Fruit fly (Drosophila melanogaster) whole organism, wandering third instar larva: ENCODE results near the gene Sema1a.

Experiments used
- Abd-B ChIP-seq: fragments of >200 bp; optimal IDR thresholded peaks from 2 replicates; lab custom pipeline; 2017; ENCODE audit warnings: missing biosample characterization, missing genetic modification characterization
- CG32264 ChIP-seq: fragments of 200-800 bp; sonication (Bioruptor generic); optimal IDR thresholded peaks from 2 replicates; lab custom pipeline; 2016; ENCODE audit warnings: missing biosample characterization, missing genetic modification characterization
- CG9705 ChIP-seq: fragments of 200-800 bp; sonication (Bioruptor generic); optimal IDR thresholded peaks from 2 replicates; lab custom pipeline; 2018; ENCODE audit warnings: missing biosample characterization, mild to moderate bottlenecking, missing genetic modification characterization
- CrebA ChIP-seq: fragments of 200-800 bp; sonication (Bioruptor generic); optimal IDR thresholded peaks from 2 replicates; lab custom pipeline; 2016; ENCODE audit warnings: missing biosample characterization, mild to moderate bottlenecking, missing genetic modification characterization, borderline replicate concordance
- Dfd ChIP-seq: fragments of >200 bp; optimal IDR thresholded peaks from 2 replicates; lab custom pipeline; 2017; ENCODE audit warnings: missing biosample characterization, missing genetic modification characterization
- Dif ChIP-seq: fragments of 200-275, 200-300 bp; sonication (Bioruptor generic); optimal IDR thresholded peaks from 2 replicates; lab custom pipeline; 2018; ENCODE audit warnings: missing biosample characterization, missing genetic modification characterization; ENCODE audit not compliant: partially characterized antibody
- GATAd ChIP-seq: sonication (Bioruptor generic); optimal IDR thresholded peaks from 2 replicates; lab custom pipeline; 2016; ENCODE audit warnings: missing biosample characterization, missing genetic modification characterization
- HLH106 ChIP-seq: fragments of 200-800 bp; optimal IDR thresholded peaks from 3 replicates; lab custom pipeline; 2019; ENCODE audit warnings: missing biosample characterization, mild to moderate bottlenecking, missing genetic modification characterization, moderate library complexity
- Hnf4 ChIP-seq: fragments of 200-800 bp; sonication (Bioruptor generic); optimal IDR thresholded peaks from 2 replicates; lab custom pipeline; 2016; ENCODE audit warnings: missing biosample characterization, mild to moderate bottlenecking, missing genetic modification characterization
- Hr78 ChIP-seq: fragments of >200 bp; optimal IDR thresholded peaks from 2 replicates; lab custom pipeline; 2017; ENCODE audit warnings: missing biosample characterization, missing genetic modification characterization
- Hr83 ChIP-seq: fragments of 200-300 bp; sonication (Bioruptor generic); optimal IDR thresholded peaks from 2 replicates; lab custom pipeline; 2016; ENCODE audit warnings: missing biosample characterization, mild to moderate bottlenecking, missing genetic modification characterization, moderate library complexity; ENCODE audit not compliant: poor library complexity, severe bottlenecking
- Jra ChIP-seq: sonication (Bioruptor generic); optimal IDR thresholded peaks from 2 replicates; lab custom pipeline; 2016; ENCODE audit warnings: missing biosample characterization, missing genetic modification characterization
- Mio ChIP-seq: sonication (Bioruptor generic); optimal IDR thresholded peaks from 2 replicates; lab custom pipeline; 2016; ENCODE audit warnings: missing biosample characterization, missing genetic modification characterization
- Myc ChIP-seq: fragments of >200 bp; optimal IDR thresholded peaks from 2 replicates; lab custom pipeline; 2017
- N ChIP-seq: fragments of >200 bp; optimal IDR thresholded peaks from 2 replicates; lab custom pipeline; 2018; ENCODE audit warnings: missing biosample characterization, missing external identifiers, missing genetic modification characterization
- OdsH ChIP-seq: fragments of 200-800 bp; sonication (Bioruptor generic); optimal IDR thresholded peaks from 2 replicates; lab custom pipeline; 2016; ENCODE audit warnings: missing biosample characterization, mild to moderate bottlenecking, missing genetic modification characterization
- Rel ChIP-seq, 2 experiments: fragments of 200-800 bp; sonication (Bioruptor generic) in 1 of 2; optimal IDR thresholded peaks; 2 replicates in 1 of 2; 3 replicates in 1 of 2; lab custom pipeline; 2016 to 2019; ENCODE audit warnings: mild to moderate bottlenecking in 2 of 2, missing biosample characterization in 2 of 2, missing genetic modification characterization in 2 of 2, moderate library complexity in 1 of 2
- Sp1 ChIP-seq: fragments of 200-800 bp; sonication (Bioruptor generic); optimal IDR thresholded peaks from 3 replicates; lab custom pipeline; 2019; ENCODE audit warnings: missing biosample characterization, mild to moderate bottlenecking, missing genetic modification characterization, moderate library complexity
- Vsx2 ChIP-seq: fragments of 200-300, 225-300 bp; sonication (Bioruptor generic); optimal IDR thresholded peaks from 2 replicates; lab custom pipeline; 2018; ENCODE audit warnings: missing biosample characterization, missing genetic modification characterization; ENCODE audit not compliant: partially characterized antibody
- br ChIP-seq: fragments of 200-800 bp; sonication (Bioruptor generic); optimal IDR thresholded peaks from 2 replicates; lab custom pipeline; 2016; ENCODE audit warnings: missing biosample characterization, missing genetic modification characterization
- brk ChIP-seq: fragments of 200-800 bp; sonication (Bioruptor generic); optimal IDR thresholded peaks from 2 replicates; lab custom pipeline; 2016; ENCODE audit warnings: missing biosample characterization, mild to moderate bottlenecking, missing genetic modification characterization
- dl ChIP-seq, 2 experiments: fragments of 175-275, 200-275 bp in 1 of 2; fragments of 200-275 bp in 1 of 2; sonication (Bioruptor generic); optimal IDR thresholded peaks; lab custom pipeline; 2018; ENCODE audit warnings: mild to moderate bottlenecking in 2 of 2, missing biosample characterization in 2 of 2, missing genetic modification characterization in 2 of 2, moderate library complexity in 2 of 2; ENCODE audit not compliant: partially characterized antibody in 2 of 2, insufficient read depth in 1 of 2
- dmrt93B ChIP-seq: fragments of 200-800 bp; sonication (Bioruptor generic); optimal IDR thresholded peaks from 2 replicates; lab custom pipeline; 2018; ENCODE audit warnings: missing biosample characterization, mild to moderate bottlenecking, missing genetic modification characterization
- dsf ChIP-seq: sonication (Bioruptor generic); optimal IDR thresholded peaks from 2 replicates; lab custom pipeline; 2016; ENCODE audit warnings: missing biosample characterization, missing genetic modification characterization, borderline replicate concordance
- ey ChIP-seq: fragments of 200-800 bp; sonication (Bioruptor generic); optimal IDR thresholded peaks from 2 replicates; lab custom pipeline; 2016; ENCODE audit warnings: missing biosample characterization, missing genetic modification characterization
- foxo ChIP-seq, 2 experiments: fragments of 200-800 bp; sonication (Bioruptor generic); optimal IDR thresholded peaks; 2 replicates in 1 of 2; 3 replicates in 1 of 2; lab custom pipeline; 2016 to 2017; ENCODE audit warnings: missing biosample characterization in 2 of 2, missing genetic modification characterization in 2 of 2
- fru ChIP-seq: fragments of 200-800 bp; sonication (Bioruptor generic); optimal IDR thresholded peaks from 3 replicates; lab custom pipeline; 2016; ENCODE audit warnings: missing biosample characterization, mild to moderate bottlenecking, missing genetic modification characterization
- h ChIP-seq: fragments of 200-800 bp; sonication (Bioruptor generic); optimal IDR thresholded peaks from 3 replicates; lab custom pipeline; 2016; ENCODE audit warnings: missing biosample characterization, mild to moderate bottlenecking, missing genetic modification characterization
- jim ChIP-seq: fragments of 175-275, 200-325 bp; sonication (Bioruptor generic); optimal IDR thresholded peaks from 2 replicates; lab custom pipeline; 2016; ENCODE audit warnings: missing biosample characterization, mild to moderate bottlenecking, missing genetic modification characterization
- lola ChIP-seq: fragments of >200 bp; optimal IDR thresholded peaks from 2 replicates; lab custom pipeline; 2017; ENCODE audit warnings: missing biosample characterization, missing genetic modification characterization
- pan ChIP-seq: fragments of >200 bp; optimal IDR thresholded peaks from 2 replicates; lab custom pipeline; 2017
- psq ChIP-seq: fragments of 200-800 bp; sonication (Bioruptor generic); optimal IDR thresholded peaks from 3 replicates; lab custom pipeline; 2017; ENCODE audit warnings: missing biosample characterization, mild to moderate bottlenecking, missing genetic modification characterization, moderate library complexity
- rgr ChIP-seq: fragments of 200-800 bp; sonication (Bioruptor generic); optimal IDR thresholded peaks from 3 replicates; lab custom pipeline; 2016; ENCODE audit warnings: missing biosample characterization, mild to moderate bottlenecking, missing genetic modification characterization
- sage ChIP-seq: fragments of 200-800 bp; sonication (Bioruptor generic); optimal IDR thresholded peaks from 2 replicates; lab custom pipeline; 2016; ENCODE audit warnings: missing biosample characterization, mild to moderate bottlenecking, missing genetic modification characterization
- sv ChIP-seq: fragments of 200-800 bp; sonication (Bioruptor generic); optimal IDR thresholded peaks from 3 replicates; lab custom pipeline; 2016; ENCODE audit warnings: missing biosample characterization, missing genetic modification characterization
- tai ChIP-seq: sonication (Bioruptor generic); optimal IDR thresholded peaks from 2 replicates; lab custom pipeline; 2016; ENCODE audit warnings: missing biosample characterization, missing genetic modification characterization
- usp ChIP-seq: fragments of >200 bp; optimal IDR thresholded peaks from 2 replicates; lab custom pipeline; 2017; ENCODE audit warnings: missing biosample characterization, missing genetic modification characterization
- woc ChIP-seq: sonication (Bioruptor generic); optimal IDR thresholded peaks from 2 replicates; lab custom pipeline; 2016; ENCODE audit warnings: missing biosample characterization, mild to moderate bottlenecking, missing genetic modification characterization

Sema1a gene

DNA sequence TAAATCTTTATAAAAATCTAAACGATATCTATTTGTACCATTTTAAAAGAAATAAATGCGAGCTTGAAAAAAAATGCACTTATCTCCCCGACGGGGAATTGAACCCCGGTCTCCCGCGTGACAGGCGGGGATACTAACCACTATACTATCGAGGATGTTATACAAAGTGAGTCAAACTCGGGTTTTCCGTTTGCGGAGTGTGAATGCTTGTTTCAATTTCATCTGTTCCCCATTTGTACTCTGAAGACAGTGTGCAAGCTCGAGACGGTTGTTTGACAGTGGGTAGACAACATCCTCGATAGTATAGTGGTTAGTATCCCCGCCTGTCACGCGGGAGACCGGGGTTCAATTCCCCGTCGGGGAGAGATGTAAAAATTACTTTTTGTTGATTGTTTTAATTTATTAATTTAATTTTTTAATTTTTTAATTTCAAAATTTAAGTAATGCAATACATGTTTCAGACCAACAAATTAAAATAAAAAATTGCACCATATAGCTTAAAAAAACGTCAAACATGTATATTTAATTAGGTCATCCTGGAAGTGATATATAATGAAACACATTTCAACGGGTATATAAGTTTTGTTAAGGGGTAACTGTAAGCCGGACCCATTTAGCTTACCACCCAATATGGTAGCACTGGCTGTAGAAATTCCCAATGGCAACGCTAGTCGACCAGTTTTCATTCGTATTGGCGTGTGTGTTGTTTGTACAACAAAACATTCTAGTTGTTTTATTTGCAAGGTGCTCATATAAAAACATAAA is at the start of gene Sema1a:
Sema1a (plus strand) TSS at position 679 of the 765 bp plus-strand sequence.
- no peak for TF ChIP-seq N (GFP tag; lab: Kevin White, UChicago)
- TF ChIP-seq br (GFP tag; lab: Kevin White, UChicago), result peak; percentile 33
- TF ChIP-seq Rel (GFP tag; optimal IDR thresholded peaks at IDR 0.05; lab: Kevin White, UChicago), result no peak
- peak; percentile 98 for TF ChIP-seq Rel (tag; optimal IDR thresholded peaks at IDR 0.05; lab: Kevin White, UChicago)
- TF ChIP-seq Mio, result no peak
- peak; percentile 30 for TF ChIP-seq Hnf4 (GFP tag; lab: Kevin White, UChicago)
- TF ChIP-seq Dfd, result no peak
- TF ChIP-seq GATAd (GFP tag; lab: Kevin White, UChicago), result no peak
- no peak for TF ChIP-seq CG32264
- TF ChIP-seq lola (GFP tag; lab: Kevin White, UChicago), result no peak
- no peak for TF ChIP-seq dsf (GFP tag; lab: Kevin White, UChicago)
- peak; percentile 44 for TF ChIP-seq sv
- TF ChIP-seq Jra (GFP tag; lab: Kevin White, UChicago), result no peak
- TF ChIP-seq ey (GFP tag; lab: Kevin White, UChicago), result peak; percentile 49
- TF ChIP-seq psq, result peak; percentile 28
- peak; percentile 87 for TF ChIP-seq woc
- no peak for TF ChIP-seq CG9705 (GFP tag; lab: Kevin White, UChicago)
- peak; percentile 85 for TF ChIP-seq rgr
- peak; percentile 18 for TF ChIP-seq CrebA (GFP tag; lab: Kevin White, UChicago)
- TF ChIP-seq h, result peak; percentile 52
- TF ChIP-seq Abd-B, result no peak
- peak; percentile 17 for TF ChIP-seq Hr83 (GFP tag; lab: Kevin White, UChicago)
- peak in 1 of 2 experiments; percentile 73 for TF ChIP-seq foxo (GFP tag; optimal IDR thresholded peaks at IDR 0.05; lab: Kevin White, UChicago)
- TF ChIP-seq Hr78 (GFP tag; lab: Kevin White, UChicago), result no peak
- TF ChIP-seq sage (GFP tag; lab: Kevin White, UChicago), result no peak
- TF ChIP-seq tai, result no peak
- TF ChIP-seq OdsH (GFP tag; lab: Kevin White, UChicago), result peak; percentile 34
- peak; percentile 6 for TF ChIP-seq jim (GFP tag; lab: Kevin White, UChicago)
- TF ChIP-seq Myc (lab: Kevin White, UChicago), result no peak
- TF ChIP-seq Dif (GFP tag; lab: Kevin White, UChicago), result no peak
- TF ChIP-seq dl (GFP tag; optimal IDR thresholded peaks at IDR 0.05; lab: Kevin White, UChicago; ENCODE audit: insufficient read depth in 1 of 2, partially characterized antibody in 2 of 2), result no peak
- TF ChIP-seq usp (GFP tag; lab: Kevin White, UChicago), result no peak
- no peak for TF ChIP-seq dmrt93B (GFP tag; lab: Kevin White, UChicago)
- TF ChIP-seq fru (GFP tag; lab: Kevin White, UChicago), result peak; percentile 77
- TF ChIP-seq Sp1 (GFP tag; lab: Kevin White, UChicago), result peak; percentile 47
- peak; percentile 21 for TF ChIP-seq HLH106
- peak; percentile 60 for TF ChIP-seq pan
- TF ChIP-seq Vsx2, result no peak
- no peak for TF ChIP-seq brk (GFP tag; lab: Kevin White, UChicago)

DNA sequence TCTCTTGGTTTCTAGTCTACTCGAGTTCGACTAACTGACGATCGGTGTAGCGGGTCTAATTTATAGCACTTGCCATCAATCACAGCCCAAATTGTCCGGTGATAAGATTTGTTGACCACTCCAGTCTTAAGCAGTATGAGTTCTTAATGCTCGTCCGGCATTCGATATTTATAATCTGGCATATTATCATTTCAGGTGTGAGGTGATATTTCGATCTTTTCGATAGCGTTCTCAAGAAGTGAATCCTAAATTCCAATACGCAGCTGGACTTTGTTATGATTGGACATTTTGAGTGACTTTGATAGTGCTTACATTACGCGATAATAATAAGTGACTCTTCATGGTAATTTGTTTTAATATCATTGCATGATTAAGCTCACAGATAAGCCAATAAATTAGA is 45.7 kb upstream of the Sema1a start, which contains the start of gene Bace:
Bace (minus strand) TSS at position 39 of the 400 bp plus-strand sequence.
- TF ChIP-seq jim (GFP tag; lab: Kevin White, UChicago), result no peak
- TF ChIP-seq GATAd (GFP tag; lab: Kevin White, UChicago), result no peak
- no peak for TF ChIP-seq Dfd
- no peak for TF ChIP-seq sage (GFP tag; lab: Kevin White, UChicago)
- no peak for TF ChIP-seq ey (GFP tag; lab: Kevin White, UChicago)
- no peak for TF ChIP-seq dmrt93B (GFP tag; lab: Kevin White, UChicago)
- no peak for TF ChIP-seq woc
- no peak for TF ChIP-seq pan
- TF ChIP-seq CG9705 (GFP tag; lab: Kevin White, UChicago), result no peak
- TF ChIP-seq Vsx2, result no peak
- TF ChIP-seq CrebA (GFP tag; lab: Kevin White, UChicago), result no peak
- no peak for TF ChIP-seq N (GFP tag; lab: Kevin White, UChicago)
- TF ChIP-seq HLH106, result no peak
- no peak for TF ChIP-seq fru (GFP tag; lab: Kevin White, UChicago)
- TF ChIP-seq br (GFP tag; lab: Kevin White, UChicago), result no peak
- TF ChIP-seq Dif (GFP tag; lab: Kevin White, UChicago), result no peak
- no peak for TF ChIP-seq Hnf4 (GFP tag; lab: Kevin White, UChicago)
- no peak for TF ChIP-seq h
- no peak for TF ChIP-seq OdsH (GFP tag; lab: Kevin White, UChicago)
